ENCODE assay signal across 3 fruit fly cellular contexts in the genomic region with DNA sequence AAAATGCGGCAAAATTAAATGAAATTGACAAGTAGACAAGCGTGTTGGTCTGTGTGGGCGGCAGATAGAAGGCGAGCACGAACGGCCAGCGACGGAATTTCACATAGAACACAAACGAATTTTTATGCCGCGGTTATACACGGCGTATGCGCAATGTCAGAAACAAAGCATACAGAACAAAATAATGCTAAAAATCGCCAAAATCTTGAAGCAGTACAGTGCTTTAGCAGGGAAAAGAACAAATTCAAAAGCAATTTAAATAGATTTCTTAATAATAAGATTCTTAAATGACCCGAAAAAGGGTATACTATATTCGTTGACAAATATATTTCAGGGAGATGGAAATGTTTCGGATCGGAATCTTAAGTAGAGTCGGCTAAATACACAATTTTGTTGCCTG.
TF ChIP-seq lines count a peak whose summit lies in the region.

No protein-coding gene starts in this region.

- no peak for TF ChIP-seq CTCF in whole organism, embryonic (GFP tag; optimal IDR thresholded peaks at IDR 0.05; lab: Kevin White, UChicago)

TF ChIP-seq in whole organism, embryonic, 481 proteins besides CTCF, POLR2A, EP300 and RAD21 (continues in another document):
- TF ChIP-seq otp (GFP tag; IDR thresholded peaks at IDR 0.05; lab: Robert Waterston, UW) (no peak), NfI (GFP tag; optimal IDR thresholded peaks at IDR 0.05; lab: Kevin White, UChicago) (peak; percentile 29), twi (tag; optimal IDR thresholded peaks at IDR 0.05; lab: Kevin White, UChicago) (no peak), Xbp1 (GFP tag; optimal IDR thresholded peaks at IDR 0.05; lab: Kevin White, UChicago) (peak; percentile 31), CG13894 (tag; optimal IDR thresholded peaks at IDR 0.05; lab: Kevin White, UChicago) (peak; percentile 40), Dp (GFP tag; optimal IDR thresholded peaks at IDR 0.05; lab: Kevin White, UChicago) (no peak), ATbp (GFP tag; optimal IDR thresholded peaks at IDR 0.05; lab: Kevin White, UChicago) (no peak), CG9876 (GFP tag; optimal IDR thresholded peaks at IDR 0.05; lab: Kevin White, UChicago) (no peak), luna (GFP tag; optimal IDR thresholded peaks at IDR 0.05; lab: Kevin White, UChicago) (no peak), fd3F (GFP tag; optimal IDR thresholded peaks at IDR 0.05; lab: Kevin White, UChicago) (peak; percentile 37), Med (GFP tag; lab: Kevin White, UChicago) (peak; percentile 84), stwl (tag; optimal IDR thresholded peaks at IDR 0.05; lab: Kevin White, UChicago) (no peak), ranshi (GFP tag; IDR thresholded peaks at IDR 0.05; lab: Robert Waterston, UW) (0 out of 2 replicates have a peak, but pooled peaks have one; percentile 14), CG3726 (GFP tag; IDR thresholded peaks at IDR 0.05; lab: Robert Waterston, UW) (no peak), Antp (GFP tag; optimal IDR thresholded peaks at IDR 0.05; lab: Kevin White, UChicago) (no peak), CG9727 (GFP tag; optimal IDR thresholded peaks at IDR 0.05; lab: Kevin White, UChicago) (peak; percentile 10), croc (GFP tag; conservative IDR thresholded peaks at IDR 0.05; lab: Robert Waterston, UW) (no peak), Dfd (GFP tag; optimal IDR thresholded peaks at IDR 0.05; lab: Kevin White, UChicago) (no peak), lmd (GFP tag; IDR thresholded peaks at IDR 0.05; lab: Robert Waterston, UW) (peak; percentile 24; the same call in 1 of the 2 replicates), CG10431 (GFP tag; optimal IDR thresholded peaks at IDR 0.05; lab: Kevin White, UChicago) (no peak), tap (tag; optimal IDR thresholded peaks at IDR 0.05; lab: Kevin White, UChicago) (no peak), CG17612 (GFP tag; IDR thresholded peaks at IDR 0.05; lab: Robert Waterston, UW) (0 out of 2 replicates have a peak, but pooled peaks have one; percentile 24), CG8089 (GFP tag; optimal IDR thresholded peaks at IDR 0.05; lab: Kevin White, UChicago) (no peak), unpg (GFP tag; optimal IDR thresholded peaks at IDR 0.05; lab: Kevin White, UChicago) (no peak), CG31441 (GFP tag; IDR thresholded peaks at IDR 0.05; lab: Robert Waterston, UW) (no peak), tx (GFP tag; optimal IDR thresholded peaks at IDR 0.05; lab: Kevin White, UChicago) (peak; percentile 15), gce (GFP tag; IDR thresholded peaks at IDR 0.05; lab: Robert Waterston, UW) (no peak), zfh2 (GFP tag; optimal IDR thresholded peaks at IDR 0.05; lab: Kevin White, UChicago) (peak; percentile 28), CG8944 (GFP tag; optimal IDR thresholded peaks at IDR 0.05; lab: Kevin White, UChicago) (no peak), CG43689 (GFP tag; IDR thresholded peaks at IDR 0.05; lab: Robert Waterston, UW) (no peak)

TF ChIP-seq in whole organism, prepupa, 60 proteins besides CTCF, POLR2A, EP300 and RAD21:
- TF ChIP-seq CG8632 (GFP tag; optimal IDR thresholded peaks at IDR 0.05; lab: Kevin White, UChicago) (no peak), Hr39 (GFP tag; optimal IDR thresholded peaks at IDR 0.05; lab: Kevin White, UChicago) (peak; percentile 10), CG11902 (GFP tag; optimal IDR thresholded peaks at IDR 0.05; lab: Kevin White, UChicago) (no peak)

TF ChIP-seq in whole organism, wandering third instar larva, 38 proteins besides CTCF, POLR2A, EP300 and RAD21:
- TF ChIP-seq rgr (GFP tag; optimal IDR thresholded peaks at IDR 0.05; lab: Kevin White, UChicago) (peak; percentile 31), CrebA (GFP tag; optimal IDR thresholded peaks at IDR 0.05; lab: Kevin White, UChicago; ENCODE audit: borderline replicate concordance) (no peak), sage (GFP tag; optimal IDR thresholded peaks at IDR 0.05; lab: Kevin White, UChicago) (no peak), Dfd (GFP tag; optimal IDR thresholded peaks at IDR 0.05; lab: Kevin White, UChicago) (no peak), dmrt93B (GFP tag; optimal IDR thresholded peaks at IDR 0.05; lab: Kevin White, UChicago) (no peak), h (GFP tag; optimal IDR thresholded peaks at IDR 0.05; lab: Kevin White, UChicago) (peak; percentile 33)
